Worm (Caenorhabditis elegans) whole organism, L2 larva: Measurements from ENCODE around the gene dmsr-3.
"Not testable (repeated sequence)": the region's sequence is repeated elsewhere in the genome, so short reads cannot be mapped to it uniquely, and the experiment has no call there.

Experiments used
- C34F6.9 ChIP-seq: fragments of 150-350 bp; optimal IDR thresholded peaks from 2 replicates; lab custom pipeline; 2014; ENCODE audit warnings: missing biosample characterization, missing genetic modification characterization
- R02D3.7 ChIP-seq: fragments of 150-350 bp; optimal IDR thresholded peaks from 2 replicates; lab custom pipeline; 2014; ENCODE audit warnings: missing biosample characterization, missing genetic modification characterization
- Y55F3AM.14 ChIP-seq: fragments of 200-800 bp; sonication (Bioruptor generic); optimal IDR thresholded peaks from 2 replicates; lab custom pipeline; 2018; ENCODE audit warnings: mild to moderate bottlenecking, missing genetic modification characterization, missing compliant biosample characterization
- alr-1 ChIP-seq: fragments of 150-350 bp; optimal IDR thresholded peaks from 2 replicates; lab custom pipeline; 2014; ENCODE audit warnings: missing biosample characterization, missing genetic modification characterization
- ceh-82 ChIP-seq: fragments of 150-350 bp; optimal IDR thresholded peaks from 2 replicates; lab custom pipeline; 2014; ENCODE audit warnings: missing biosample characterization, missing genetic modification characterization
- crh-2 ChIP-seq: sonication (generic microtip); optimal IDR thresholded peaks from 2 replicates; lab custom pipeline; 2017; ENCODE audit warnings: missing biosample characterization, missing genetic modification characterization
- fos-1 ChIP-seq: fragments of 150-350 bp; optimal IDR thresholded peaks from 2 replicates; lab custom pipeline; 2014; ENCODE audit warnings: missing biosample characterization, missing genetic modification characterization
- lin-11 ChIP-seq: fragments of 150-350 bp; sonication (generic microtip); optimal IDR thresholded peaks from 2 replicates; lab custom pipeline; 2014; ENCODE audit warnings: missing biosample characterization, missing genetic modification characterization, inconsistent platforms, mixed read lengths
- lin-13 ChIP-seq: fragments of 150-350 bp; optimal IDR thresholded peaks from 2 replicates; lab custom pipeline; 2014; ENCODE audit warnings: missing biosample characterization, missing genetic modification reagents, missing genetic modification characterization
- mab-5 ChIP-seq: fragments of 150-350 bp; optimal IDR thresholded peaks from 2 replicates; lab custom pipeline; 2014; ENCODE audit warnings: missing biosample characterization, missing genetic modification characterization
- mbf-1 ChIP-seq: sonication (generic microtip); optimal IDR thresholded peaks from 2 replicates; lab custom pipeline; 2017; ENCODE audit warnings: missing biosample characterization, missing genetic modification characterization
- mdl-1 ChIP-seq, 2 experiments: fragments of 150-350 bp in 1 of 2; sonication (generic microtip) in 1 of 2; optimal IDR thresholded peaks; 2 replicates each; lab custom pipeline; 2017; ENCODE audit warnings: missing biosample characterization in 2 of 2, missing genetic modification characterization in 2 of 2
- nhr-10 ChIP-seq: sonication (generic microtip); optimal IDR thresholded peaks from 2 replicates; lab custom pipeline; 2017; ENCODE audit warnings: missing biosample characterization, missing genetic modification characterization
- nhr-11 ChIP-seq: fragments of 150-350 bp; optimal IDR thresholded peaks from 2 replicates; lab custom pipeline; 2014; ENCODE audit warnings: missing biosample characterization, missing genetic modification characterization
- nhr-12 ChIP-seq: fragments of 150-350 bp; optimal IDR thresholded peaks from 2 replicates; lab custom pipeline; 2014; ENCODE audit warnings: missing biosample characterization, missing genetic modification characterization
- nhr-129 ChIP-seq: fragments of 150-350 bp; optimal IDR thresholded peaks from 2 replicates; lab custom pipeline; 2014; ENCODE audit warnings: missing biosample characterization, missing genetic modification characterization
- nhr-23 ChIP-seq: fragments of 150-350 bp; optimal IDR thresholded peaks from 2 replicates; lab custom pipeline; 2014; ENCODE audit warnings: missing biosample characterization, missing genetic modification reagents, missing genetic modification characterization
- nhr-77 ChIP-seq: fragments of 150-350 bp; optimal IDR thresholded peaks from 2 replicates; lab custom pipeline; 2014; ENCODE audit warnings: missing biosample characterization, missing genetic modification characterization
- peb-1 ChIP-seq: fragments of 150-350 bp; optimal IDR thresholded peaks from 2 replicates; lab custom pipeline; 2014; ENCODE audit warnings: missing biosample characterization, missing genetic modification characterization
- sem-4 ChIP-seq: fragments of 150-350 bp; optimal IDR thresholded peaks from 2 replicates; lab custom pipeline; 2014; ENCODE audit warnings: missing biosample characterization, missing genetic modification reagents, missing genetic modification characterization
- snpc-4 ChIP-seq: fragments of 150-350 bp; optimal IDR thresholded peaks from 2 replicates; lab custom pipeline; 2014; ENCODE audit warnings: missing biosample characterization, missing genetic modification characterization
- unc-55 ChIP-seq: fragments of 150-350 bp; sonication (generic microtip); optimal IDR thresholded peaks from 3 replicates; lab custom pipeline; 2014; ENCODE audit warnings: missing biosample characterization, missing genetic modification reagents, missing genetic modification characterization
- unc-62 ChIP-seq: fragments of 150-350 bp; optimal IDR thresholded peaks from 2 replicates; lab custom pipeline; 2014; ENCODE audit warnings: missing biosample characterization, missing genetic modification reagents, missing genetic modification characterization
- zag-1 ChIP-seq: fragments of 150-350 bp; optimal IDR thresholded peaks from 2 replicates; lab custom pipeline; 2014; ENCODE audit warnings: missing biosample characterization, missing genetic modification characterization
- ztf-1 ChIP-seq: fragments of 200-800 bp; sonication (Bioruptor generic); conservative IDR thresholded peaks from 2 replicates; pipeline ENCODE4 v1.3.6; 2022; ENCODE audit warnings: missing genetic modification characterization, missing compliant biosample characterization
- ztf-11 ChIP-seq: sonication (generic microtip); optimal IDR thresholded peaks from 2 replicates; lab custom pipeline; 2017; ENCODE audit warnings: missing biosample characterization, missing genetic modification characterization

Gene dmsr-3

ce11 chrII:13321235-13321634 is 34.8 kb downstream of the dmsr-3 start:
- TF ChIP-seq ztf-1 (GFP tag; lab: Robert Waterston, UW) (no peak), C34F6.9 (no peak), nhr-23 (tag; lab: Kevin White, UChicago) (no peak), snpc-4 (tag; lab: Kevin White, UChicago) (no peak), peb-1 (no peak), lin-11 (tag; lab: Kevin White, UChicago) (no peak), ceh-82 (no peak)

ce11 chrII:13320811-13321210 is 35.2 kb downstream of the dmsr-3 start, which contains the start of gene mac-1:
TSS of gene mac-1 (minus strand) at chrII:13320911.
- no peak for TF ChIP-seq Y55F3AM.14 (GFP tag; lab: Kevin White, UChicago)
- no peak for TF ChIP-seq nhr-129 (tag; lab: Kevin White, UChicago)
- TF ChIP-seq C34F6.9: no peak
- TF ChIP-seq nhr-12: no peak
- TF ChIP-seq unc-62 (GFP tag; lab: Kevin White, UChicago): no peak
- TF ChIP-seq zag-1 (tag; lab: Kevin White, UChicago): no peak
- TF ChIP-seq mdl-1 (tag; optimal IDR thresholded peaks at IDR 0.05; lab: Kevin White, UChicago): no peak
- TF ChIP-seq nhr-11 (tag; lab: Kevin White, UChicago): no peak
- TF ChIP-seq, all 48 proteins: peak for 0

ce11 chrII:13316630-13317029 is 39.4 kb downstream of the dmsr-3 start:
- TF ChIP-seq nhr-10 (no peak), alr-1 (tag; lab: Kevin White, UChicago) (no peak), mbf-1 (tag; lab: Kevin White, UChicago) (no peak), sem-4 (tag; lab: Kevin White, UChicago) (no peak), fos-1 (tag; lab: Kevin White, UChicago) (no peak), mab-5 (tag; lab: Kevin White, UChicago) (no peak), Y55F3AM.14 (GFP tag; lab: Kevin White, UChicago) (no peak), ztf-1 (GFP tag; lab: Robert Waterston, UW) (no peak), crh-2 (no peak)

- peak; percentile 19 for TF ChIP-seq lin-13 (GFP tag; lab: Kevin White, UChicago)
- TF ChIP-seq mdl-1 (tag; optimal IDR thresholded peaks at IDR 0.05; lab: Kevin White, UChicago): no peak
Measured at ce11 chrII:13315637-13316523, 40.1 kb downstream of the dmsr-3 start.

- TF ChIP-seq ztf-11 (tag; lab: Kevin White, UChicago) (no peak), R02D3.7 (tag; lab: Kevin White, UChicago) (no peak), snpc-4 (tag; lab: Kevin White, UChicago) (no peak)
Measured at ce11 chrII:13310230-13310629, 45.8 kb downstream of the dmsr-3 start.

ce11 chrII:13308990-13309389 is 47.0 kb downstream of the dmsr-3 start, which contains the start of gene faxc-2:
TSS of gene faxc-2 (plus strand) at chrII:13309290.
- TF ChIP-seq nhr-77, alr-1, nhr-129 (tag; lab: Kevin White, UChicago): not testable (repeated sequence)

- TF ChIP-seq unc-55 (GFP tag; lab: Kevin White, UChicago) (peak; percentile 13), C34F6.9 (peak; percentile 16), lin-11 (tag; lab: Kevin White, UChicago) (no peak)
Measured at ce11 chrII:13304339-13304938, 51.6 kb downstream of the dmsr-3 start.
